Worm (Caenorhabditis elegans) whole organism, dauer: ENCODE results near the gene ZK381.62.

ENCODE experiments used
- unc-62 ChIP-seq: sonication (generic microtip); optimal IDR thresholded peaks from 2 replicates; lab custom pipeline; 2017; ENCODE audit warnings: missing biosample characterization, missing genetic modification reagents, missing genetic modification characterization

The ZK381.62 gene

ce11 chrIV:6971213-6971612, at the start of gene ZK381.62:
ZK381.62 (minus strand) TSS chrIV:6971313.
- TF ChIP-seq unc-62 (GFP tag; lab: Kevin White, UChicago) = no peak

ce11 chrIV:7020630-7021029, 49.5 kb upstream of the ZK381.62 start:
- no peak for TF ChIP-seq unc-62 (GFP tag; lab: Kevin White, UChicago)

ce11 chrIV:7018623-7019022, 47.5 kb upstream of the ZK381.62 start:
- TF ChIP-seq unc-62 (GFP tag; lab: Kevin White, UChicago) = no peak

DNA sequence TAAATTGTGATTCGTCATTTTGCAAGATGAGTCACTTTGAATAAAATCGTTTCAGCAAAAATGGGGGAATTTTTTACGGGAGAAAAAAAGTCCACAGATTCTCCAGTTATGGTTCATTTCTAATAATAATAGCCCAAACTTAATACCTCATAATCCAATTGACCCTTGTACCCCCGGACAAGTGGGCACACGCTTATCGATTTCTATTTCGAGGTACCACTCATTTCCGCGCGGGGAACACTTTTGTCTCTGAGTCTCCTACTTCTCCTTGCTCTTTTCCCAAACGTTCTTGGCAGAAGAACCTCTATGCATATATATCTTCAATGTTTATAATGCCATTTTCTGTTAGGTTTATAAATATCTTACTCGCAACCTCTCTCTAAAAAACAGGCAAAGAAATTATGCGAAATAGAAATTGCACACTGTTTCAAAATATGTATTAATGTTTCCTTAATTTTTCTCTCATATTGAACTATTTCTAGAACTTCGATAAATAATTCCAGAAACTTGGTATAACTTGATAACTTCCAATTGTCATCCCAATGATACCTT, 46.1 kb upstream of the ZK381.62 start, which contains the start of gene gldi-4:
gldi-4 (plus strand) TSS at position 502 of the 552 bp plus-strand sequence.
- TF ChIP-seq unc-62 (GFP tag; lab: Kevin White, UChicago) = no peak

ce11 chrIV:7016502-7016901, 45.4 kb upstream of the ZK381.62 start:
- TF ChIP-seq unc-62 (GFP tag; lab: Kevin White, UChicago) = no peak

ce11 chrIV:7012731-7013445, 41.8 kb upstream of the ZK381.62 start:
- TF ChIP-seq unc-62 (GFP tag; lab: Kevin White, UChicago) = no peak

DNA sequence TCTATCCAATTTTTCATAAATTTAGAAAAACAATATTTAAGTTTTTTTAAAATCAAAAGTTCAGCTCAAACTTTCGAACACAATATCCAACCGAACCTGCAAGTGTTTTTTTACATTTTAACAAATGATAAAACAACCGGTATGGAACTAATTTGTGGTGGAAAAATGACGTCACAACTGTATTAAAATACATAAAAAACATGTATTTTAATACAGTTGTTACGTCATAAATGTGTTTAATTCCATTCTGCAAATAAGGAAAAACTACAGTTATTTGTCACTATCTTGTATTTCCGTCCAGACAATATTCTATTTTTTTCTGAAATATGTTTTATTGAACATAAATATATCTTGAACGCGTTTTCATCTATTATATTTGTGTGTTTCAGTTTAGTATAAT, 41.1 kb upstream of the ZK381.62 start:
- TF ChIP-seq unc-62 (GFP tag; lab: Kevin White, UChicago) = no peak

ce11 chrIV:7011728-7012127, 40.6 kb upstream of the ZK381.62 start, which contains the start of gene trxr-1:
trxr-1 (plus strand) TSS chrIV:7011954.
- no peak for TF ChIP-seq unc-62 (GFP tag; lab: Kevin White, UChicago)

ce11 chrIV:7010835-7011234, 39.7 kb upstream of the ZK381.62 start, which contains the start of gene C25A8.1:
C25A8.1 (plus strand) TSS chrIV:7011135.
- no peak for TF ChIP-seq unc-62 (GFP tag; lab: Kevin White, UChicago)

ce11 chrIV:7010195-7010594, 39.1 kb upstream of the ZK381.62 start:
- TF ChIP-seq unc-62 (GFP tag; lab: Kevin White, UChicago) = no peak

DNA sequence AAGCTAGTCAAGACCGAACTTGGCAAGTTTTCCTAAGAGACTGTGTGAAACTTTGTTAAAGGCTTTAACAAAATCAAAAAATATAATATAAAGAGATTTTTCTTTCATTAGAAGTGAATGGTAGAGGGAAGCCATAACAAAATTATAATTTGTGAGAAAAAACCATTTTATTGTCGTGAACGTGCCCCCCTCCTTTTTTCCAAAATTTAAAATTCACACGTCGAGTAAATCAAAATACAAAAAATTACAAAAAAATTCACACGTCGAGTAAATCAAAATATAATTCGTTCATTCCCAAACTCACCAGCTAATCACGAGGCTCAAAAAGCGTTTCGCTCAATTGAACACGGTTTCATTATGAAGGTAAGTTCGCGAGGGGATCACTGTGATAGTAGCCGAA, 38.4 kb upstream of the ZK381.62 start, which contains the start of gene C25A8.2:
C25A8.2 (plus strand) TSS at position 301 of the 400 bp plus-strand sequence.
- TF ChIP-seq unc-62 (GFP tag; lab: Kevin White, UChicago) = no peak

- TF ChIP-seq unc-62 (GFP tag; lab: Kevin White, UChicago) = no peak
Observed at ce11 chrIV:7003323-7003722, 32.2 kb upstream of the ZK381.62 start, which contains the start of gene cht-3. cht-3 (plus strand) TSS chrIV:7003623.

- TF ChIP-seq unc-62 (GFP tag; lab: Kevin White, UChicago) = no peak
Observed at ce11 chrIV:6999206-6999605, 28.1 kb upstream of the ZK381.62 start, which contains the start of gene C25A8.5. C25A8.5 (plus strand) TSS chrIV:6999506.

- no peak for TF ChIP-seq unc-62 (GFP tag; lab: Kevin White, UChicago)
Observed at ce11 chrIV:6997918-6998317, 26.8 kb upstream of the ZK381.62 start.

- TF ChIP-seq unc-62 (GFP tag; lab: Kevin White, UChicago) = no peak
Observed at ce11 chrIV:6991070-6991469, 20.0 kb upstream of the ZK381.62 start.

- TF ChIP-seq unc-62 (GFP tag; lab: Kevin White, UChicago) = no peak
Observed at ce11 chrIV:6986835-6987234, 15.7 kb upstream of the ZK381.62 start, which contains the start of gene prkl-1. prkl-1 (minus strand) TSS chrIV:6986935.
